Worm (Caenorhabditis elegans): ENCODE results near the gene mltn-12.
"Not testable (repeated sequence)": the region's sequence is repeated elsewhere in the genome, so short reads cannot be mapped to it uniquely, and the experiment has no call there.

Gene mltn-12

DNA sequence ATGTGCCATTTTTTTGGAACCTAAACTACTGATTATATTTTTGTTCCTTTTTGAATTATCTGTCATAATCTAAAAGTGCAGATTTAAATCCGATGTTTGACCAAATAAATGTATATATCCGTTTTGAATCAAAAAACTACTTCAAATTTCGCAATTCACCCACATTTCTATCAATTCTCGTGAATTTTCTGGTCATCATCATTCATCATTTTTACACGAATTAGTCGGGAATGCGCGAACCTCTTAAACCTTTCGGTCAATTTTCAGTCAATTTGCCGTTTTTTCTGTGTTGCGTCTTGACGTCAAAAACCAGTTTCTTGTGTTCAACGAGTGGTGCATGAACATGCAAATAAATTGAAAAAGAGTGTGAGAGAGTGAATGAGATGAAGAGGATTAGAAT, 38.8 kb upstream of the mltn-12 start:
- no peak for TF ChIP-seq nfya-1 (tag; optimal IDR thresholded peaks at IDR 0.05; ENCODE audit: borderline replicate concordance, insufficient read depth)
- TF ChIP-seq ceh-58 (GFP tag; IDR thresholded peaks at IDR 0.05), result no peak
- TF ChIP-seq cebp-1 (GFP tag; IDR thresholded peaks at IDR 0.05), result no peak
- TF ChIP-seq cebp-1 (tag; optimal IDR thresholded peaks at IDR 0.05), result peak; percentile 74
- TF ChIP-seq lag-1 (GFP tag; IDR thresholded peaks at IDR 0.05), result no peak
- no peak for TF ChIP-seq C17E4.6 (GFP tag; IDR thresholded peaks at IDR 0.05)
- TF ChIP-seq snpc-1.1 (tag; optimal IDR thresholded peaks at IDR 0.05; ENCODE audit: insufficient read depth), result no peak
- TF ChIP-seq lin-40 (tag; optimal IDR thresholded peaks at IDR 0.05), result peak; percentile 14

DNA sequence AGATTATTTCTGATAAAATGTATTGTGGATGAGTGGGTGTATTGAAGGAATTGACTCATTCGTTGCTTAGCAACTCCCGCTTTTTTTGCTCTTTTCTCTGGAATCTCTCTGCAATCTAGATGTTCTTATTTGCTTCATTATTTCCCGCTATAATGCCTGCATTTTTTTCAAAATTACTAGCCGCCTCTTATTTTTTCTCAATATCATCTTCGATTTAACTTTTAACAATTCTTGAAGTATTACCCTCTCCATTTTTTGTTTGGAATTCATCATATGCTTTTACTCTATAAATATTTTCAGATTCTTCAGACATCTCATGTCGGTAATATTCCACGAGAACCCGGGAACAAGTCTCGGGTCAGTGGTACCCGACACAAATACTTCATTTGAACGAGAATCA, 36.7 kb upstream of the mltn-12 start, which contains the start of gene tpra-1:
tpra-1 (plus strand) TSS at position 301 of the 400 bp plus-strand sequence.
- TF ChIP-seq snpc-4 (GFP tag; optimal IDR thresholded peaks at IDR 0.05), result no peak
- TF ChIP-seq snpc-4 (tag; optimal IDR thresholded peaks at IDR 0.05), result no peak
- no peak for TF ChIP-seq tbp1 (GFP tag; optimal IDR thresholded peaks at IDR 0.05)
- no peak for TF ChIP-seq ceh-91 (GFP tag; IDR thresholded peaks at IDR 0.05)
- TF ChIP-seq lsy-27 (tag; optimal IDR thresholded peaks at IDR 0.05; ENCODE audit: borderline replicate concordance, insufficient read depth), result no peak
- no peak for TF ChIP-seq ztf-22 (GFP tag; optimal IDR thresholded peaks at IDR 0.05)
- no peak for TF ChIP-seq sdz-38 (tag; optimal IDR thresholded peaks at IDR 0.05)
- TF ChIP-seq madf-10 (tag; optimal IDR thresholded peaks at IDR 0.05), result no peak
- no peak for TF ChIP-seq F10E7.11 (tag; optimal IDR thresholded peaks at IDR 0.05)
- no peak for TF ChIP-seq rec-8 (tag; optimal IDR thresholded peaks at IDR 0.05)
- TF ChIP-seq lin-26 (GFP tag; IDR thresholded peaks at IDR 0.05), result no peak
- TF ChIP-seq Y56A3A.18 (GFP tag; IDR thresholded peaks at IDR 0.05), result no peak
- TF ChIP-seq unc-62 (GFP tag; optimal IDR thresholded peaks at IDR 0.05), result no peak
- no peak for TF ChIP-seq zfh-2 (GFP tag; conservative IDR thresholded peaks at IDR 0.05)
- TF ChIP-seq Y53G8AR.9 (GFP tag; conservative IDR thresholded peaks at IDR 0.05), result no peak
- TF ChIP-seq aptf-3 (GFP tag; IDR thresholded peaks at IDR 0.05), result no peak

- peak; percentile 69 for TF ChIP-seq attf-3 (GFP tag; conservative IDR thresholded peaks at IDR 0.05)
These were observed 31.8 kb upstream of the mltn-12 start for ce11 chrIV:8961109-8961508.

- peak; percentile 83 for TF ChIP-seq ceh-40 (GFP tag; IDR thresholded peaks at IDR 0.05)
- 0 out of 2 replicates have a peak, but pooled peaks have one; percentile 40 for TF ChIP-seq ztf-28 (GFP tag; IDR thresholded peaks at IDR 0.05)
- 0 out of 2 replicates have a peak, but pooled peaks have one; percentile 33 for TF ChIP-seq Y56A3A.18 (GFP tag; IDR thresholded peaks at IDR 0.05)
- peak; percentile 38; the same call in 1 of the 2 replicates for TF ChIP-seq D2030.7 (GFP tag; IDR thresholded peaks at IDR 0.05)
- TF ChIP-seq madf-3 (GFP tag; IDR thresholded peaks at IDR 0.05), result peak; percentile 63; the same call in 1 of the 2 replicates
- peak; percentile 79; the same call in 1 of the 2 replicates for TF ChIP-seq ztf-25 (GFP tag; IDR thresholded peaks at IDR 0.05)
- 0 out of 2 replicates have a peak, but pooled peaks have one; percentile 34 for TF ChIP-seq Y53G8AR.9 (GFP tag; conservative IDR thresholded peaks at IDR 0.05)
- 0 out of 2 replicates have a peak, but pooled peaks have one; percentile 77 for TF ChIP-seq nhr-120 (GFP tag; IDR thresholded peaks at IDR 0.05)
- peak; percentile 57 for TF ChIP-seq B0261.1 (tag; optimal IDR thresholded peaks at IDR 0.05)
- peak; percentile 55; the same call in 1 of the 2 replicates for TF ChIP-seq nfyb-1 (GFP tag; IDR thresholded peaks at IDR 0.05)
- TF ChIP-seq attf-3 (GFP tag; conservative IDR thresholded peaks at IDR 0.05), result 0 out of 2 replicates have a peak, but pooled peaks have one; percentile 13
- 0 out of 2 replicates have a peak, but pooled peaks have one; percentile 17 for TF ChIP-seq egl-18 (GFP tag; IDR thresholded peaks at IDR 0.05)
- TF ChIP-seq ceh-91 (GFP tag; IDR thresholded peaks at IDR 0.05), result peak; percentile 36; the same call in 1 of the 2 replicates
- 0 out of 2 replicates have a peak, but pooled peaks have one; percentile 31 for TF ChIP-seq let-526 (GFP tag; IDR thresholded peaks at IDR 0.05)
- TF ChIP-seq rcor-1 (GFP tag; IDR thresholded peaks at IDR 0.05), result peak; percentile 42; the same call in 1 of the 2 replicates
- TF ChIP-seq cebp-1 (GFP tag; IDR thresholded peaks at IDR 0.05), result peak; percentile 63
- TF ChIP-seq cebp-1 (tag; optimal IDR thresholded peaks at IDR 0.05), result not testable (repeated sequence)
- peak; percentile 62 for TF ChIP-seq egl-44 (GFP tag; IDR thresholded peaks at IDR 0.05)
- peak; percentile 85 for TF ChIP-seq tbp1 (GFP tag; optimal IDR thresholded peaks at IDR 0.05)
- TF ChIP-seq hmg-1.2 (GFP tag; IDR thresholded peaks at IDR 0.05), result peak; percentile 51
- TF ChIP-seq cebp-2 (GFP tag; IDR thresholded peaks at IDR 0.05), result 0 out of 2 replicates have a peak, but pooled peaks have one; percentile 9
- TF ChIP-seq Y95B8A.8 (GFP tag; IDR thresholded peaks at IDR 0.05), result 0 out of 2 replicates have a peak, but pooled peaks have one; percentile 22
- peak; percentile 12; the same call in 1 of the 2 replicates for TF ChIP-seq C17E4.6 (GFP tag; IDR thresholded peaks at IDR 0.05)
- 0 out of 2 replicates have a peak, but pooled peaks have one; percentile 53 for TF ChIP-seq ceh-58 (GFP tag; IDR thresholded peaks at IDR 0.05)
- peak; percentile 95 for TF ChIP-seq lin-26 (GFP tag; IDR thresholded peaks at IDR 0.05)
- 0 out of 2 replicates have a peak, but pooled peaks have one; percentile 11 for TF ChIP-seq ztf-6 (GFP tag; IDR thresholded peaks at IDR 0.05)
These were observed 28.8 kb upstream of the mltn-12 start for ce11 chrIV:8964042-8964441.

Data from whole organism, young adult.